Fruit fly (Drosophila melanogaster): Measurements from ENCODE around the gene CG14565.

Gene CG14565

dm6 chr3L:21728616-21729047 lies 15.4 kb downstream of the CG14565 start, which contains the start of the genes CG11247 and Polr2H (continued):
- no peak for TF ChIP-seq lov (optimal IDR thresholded peaks at IDR 0.05)
- TF ChIP-seq lov (GFP tag; IDR thresholded peaks at IDR 0.05): peak; percentile 81; the same call in 2 of the 3 replicates
- TF ChIP-seq CG12236 (GFP tag; optimal IDR thresholded peaks at IDR 0.05): peak; percentile 83
- peak; percentile 96 for TF ChIP-seq pho (GFP tag; optimal IDR thresholded peaks at IDR 0.05)
- no peak for TF ChIP-seq nom (GFP tag; optimal IDR thresholded peaks at IDR 0.05)
- peak; percentile 79 for TF ChIP-seq Meics (GFP tag; optimal IDR thresholded peaks at IDR 0.05)
- peak; percentile 97 for TF ChIP-seq pnt (GFP tag; optimal IDR thresholded peaks at IDR 0.05)
- TF ChIP-seq toy (GFP tag; IDR thresholded peaks at IDR 0.05): peak; percentile 79; the same call in 1 of the 2 replicates
- TF ChIP-seq CG8478 (optimal IDR thresholded peaks at IDR 0.05): no peak
- peak; percentile 90 for TF ChIP-seq CG16815 (GFP tag; optimal IDR thresholded peaks at IDR 0.05)
- TF ChIP-seq CG7786 (GFP tag; optimal IDR thresholded peaks at IDR 0.05): peak; percentile 95
- TF ChIP-seq CG16813 (GFP tag; IDR thresholded peaks at IDR 0.05; ENCODE audit: partially characterized antibody): peak; percentile 86
- no peak for TF ChIP-seq CG6683 (GFP tag; optimal IDR thresholded peaks at IDR 0.05)
- peak; percentile 81 for TF ChIP-seq CG11398 (GFP tag; optimal IDR thresholded peaks at IDR 0.05)
- TF ChIP-seq trh (GFP tag; optimal IDR thresholded peaks at IDR 0.05): peak; percentile 88
- peak; percentile 68 for TF ChIP-seq gcm2 (GFP tag; optimal IDR thresholded peaks at IDR 0.05)
- peak; percentile 72 for TF ChIP-seq CG33557 (GFP tag; optimal IDR thresholded peaks at IDR 0.05)
- TF ChIP-seq H15 (GFP tag; IDR thresholded peaks at IDR 0.05): peak; percentile 91
- TF ChIP-seq luna (GFP tag; optimal IDR thresholded peaks at IDR 0.05): peak; percentile 84
- TF ChIP-seq trem (tag; optimal IDR thresholded peaks at IDR 0.05): peak; percentile 89
- TF ChIP-seq tx (GFP tag; optimal IDR thresholded peaks at IDR 0.05): peak; percentile 96
- TF ChIP-seq stc (GFP tag; IDR thresholded peaks at IDR 0.05): peak; percentile 80
- TF ChIP-seq CG4854 (GFP tag; optimal IDR thresholded peaks at IDR 0.05): peak; percentile 83
- peak; percentile 82 for TF ChIP-seq CG3281 (GFP tag; optimal IDR thresholded peaks at IDR 0.05)
- peak; percentile 97 for TF ChIP-seq Abd-B (GFP tag; optimal IDR thresholded peaks at IDR 0.05)
- peak; percentile 89 for TF ChIP-seq CG17829 (tag; optimal IDR thresholded peaks at IDR 0.05)
- TF ChIP-seq sob (GFP tag; IDR thresholded peaks at IDR 0.05): peak; percentile 94
- TF ChIP-seq CG31224 (GFP tag; IDR thresholded peaks at IDR 0.05): peak; percentile 82
- peak; percentile 41 for TF ChIP-seq CG10431 (GFP tag; optimal IDR thresholded peaks at IDR 0.05)
- TF ChIP-seq p53 (GFP tag; optimal IDR thresholded peaks at IDR 0.05): peak; percentile 87
- peak; percentile 41 for TF ChIP-seq gcm (GFP tag; optimal IDR thresholded peaks at IDR 0.05)
- peak; percentile 70; the same call in 1 of the 2 replicates for TF ChIP-seq ro (GFP tag; IDR thresholded peaks at IDR 0.05)

- TF ChIP-seq twi (tag; optimal IDR thresholded peaks at IDR 0.05): peak; percentile 89
- TF ChIP-seq Med (GFP tag): no peak
- peak; percentile 26 for TF ChIP-seq pros (GFP tag; optimal IDR thresholded peaks at IDR 0.05)
- no peak for TF ChIP-seq CG11398 (GFP tag; optimal IDR thresholded peaks at IDR 0.05)
- TF ChIP-seq Pdp1 (GFP tag; optimal IDR thresholded peaks at IDR 0.05): peak in 1 of 2 experiments; percentile 9
- peak; percentile 11 for TF ChIP-seq Kr (GFP tag; optimal IDR thresholded peaks at IDR 0.05)
- TF ChIP-seq crol (GFP tag; IDR thresholded peaks at IDR 0.05): peak; percentile 25; the same call in 1 of the 2 replicates
- peak; percentile 61; the same call in 1 of the 2 replicates for TF ChIP-seq CG11247 (GFP tag; IDR thresholded peaks at IDR 0.05)
- TF ChIP-seq jing (GFP tag; optimal IDR thresholded peaks at IDR 0.05): no peak
- TF ChIP-seq gcm (GFP tag; optimal IDR thresholded peaks at IDR 0.05): peak; percentile 71
- 0 out of 2 replicates have a peak, but pooled peaks have one; percentile 22 for TF ChIP-seq chm (GFP tag; IDR thresholded peaks at IDR 0.05)
Measured at dm6 chr3L:21727728-21728124, 16.3 kb downstream of the CG14565 start.

Data from whole organism, embryonic.